Fruit fly (Drosophila melanogaster) whole organism, embryonic: ENCODE data around the gene CG14667.
A peak's percentile ranks its signal among the peaks of the same experiment; 100 is the strongest.

Source experiments
- Aef1 ChIP-seq: fragments of 200-800 bp; sonication (Bioruptor generic); IDR thresholded peaks from 3 replicates; pipeline ENCODE4 v1.3.6; 2022; ENCODE audit warnings: missing biosample characterization, missing genetic modification characterization
- Asciz ChIP-seq: fragments of 200-800 bp; sonication (Bioruptor generic); optimal IDR thresholded peaks from 2 replicates; lab custom pipeline; 2017; ENCODE audit warnings: missing biosample characterization, mild to moderate bottlenecking, missing genetic modification characterization, missing genetic modification reagents
- CG10462 ChIP-seq: fragments of 200-800 bp; sonication (Bioruptor generic); optimal IDR thresholded peaks from 2 replicates; lab custom pipeline; 2016; ENCODE audit warnings: missing biosample characterization, missing genetic modification characterization
- CG12071 ChIP-seq: fragments of 200-800 bp; sonication (Bioruptor generic); optimal IDR thresholded peaks from 3 replicates; lab custom pipeline; 2018; ENCODE audit warnings: missing biosample characterization, mild to moderate bottlenecking, missing genetic modification characterization
- CG12299 ChIP-seq: fragments of 200-800 bp; sonication (Bioruptor generic); optimal IDR thresholded peaks from 2 replicates; lab custom pipeline; 2018; ENCODE audit warnings: missing biosample characterization, mild to moderate bottlenecking, missing genetic modification characterization
- CG13296 ChIP-seq: fragments of 200-800 bp; sonication (Bioruptor generic); optimal IDR thresholded peaks from 3 replicates; lab custom pipeline; 2018; ENCODE audit warnings: missing biosample characterization, mild to moderate bottlenecking, missing genetic modification characterization
- CG14014 ChIP-seq: fragments of 200-800 bp; sonication (Bioruptor generic); IDR thresholded peaks from 2 replicates; pipeline ENCODE4 v1.3.6; 2022; ENCODE audit warnings: missing biosample characterization, missing genetic modification characterization
- CG14050 ChIP-seq: fragments of 200-800 bp; sonication (Bioruptor generic); IDR thresholded peaks from 3 replicates; pipeline ENCODE4 v1.3.6; 2022; ENCODE audit warnings: missing biosample characterization, missing genetic modification characterization
- CG17328 ChIP-seq: fragments of 200-800 bp; sonication (Bioruptor generic); IDR thresholded peaks from 2 replicates; pipeline ENCODE4 v1.3.6; 2022; ENCODE audit warnings: missing biosample characterization, missing genetic modification characterization
- CG17361 ChIP-seq: fragments of 200-800 bp; sonication (Bioruptor generic); IDR thresholded peaks from 3 replicates; pipeline ENCODE4 v1.3.6; 2022; ENCODE audit warnings: missing biosample characterization, missing genetic modification characterization
- CG18476 ChIP-seq: fragments of 200-800 bp; sonication (Bioruptor generic); optimal IDR thresholded peaks from 2 replicates; lab custom pipeline; 2016; ENCODE audit warnings: missing biosample characterization, mild to moderate bottlenecking, missing genetic modification characterization
- CG32772 ChIP-seq: fragments of 200-800 bp; sonication (Bioruptor generic); IDR thresholded peaks from 2 replicates; pipeline ENCODE4 v1.3.6; 2022; ENCODE audit warnings: missing biosample characterization, missing genetic modification characterization
- CG33557 ChIP-seq: fragments of 200-800 bp; sonication (Bioruptor generic); optimal IDR thresholded peaks from 2 replicates; lab custom pipeline; 2019; ENCODE audit warnings: missing biosample characterization, mild to moderate bottlenecking, missing genetic modification characterization, moderate library complexity
- CG9932 ChIP-seq: fragments of 200-800 bp; sonication (Bioruptor generic); IDR thresholded peaks from 2 replicates; pipeline ENCODE4 v1.3.6; 2022; ENCODE audit warnings: missing biosample characterization, missing genetic modification characterization
- Camta ChIP-seq: fragments of 200-800 bp; sonication (Bioruptor generic); optimal IDR thresholded peaks from 2 replicates; lab custom pipeline; 2016; ENCODE audit warnings: missing biosample characterization, missing genetic modification characterization
- CrebB ChIP-seq: fragments of 200-800 bp; sonication (Bioruptor generic); optimal IDR thresholded peaks from 3 replicates; lab custom pipeline; 2018; ENCODE audit warnings: missing biosample characterization, mild to moderate bottlenecking, missing genetic modification characterization
- D ChIP-seq, 2 experiments: fragments of 200-800 bp in 1 of 2; fragments of >200 bp in 1 of 2; sonication (Bioruptor generic) in 1 of 2; optimal IDR thresholded peaks; 2 replicates in 1 of 2; 3 replicates in 1 of 2; lab custom pipeline; 2017; ENCODE audit warnings: mild to moderate bottlenecking in 1 of 2, missing biosample characterization in 1 of 2, missing genetic modification characterization in 1 of 2, missing genetic modification reagents in 1 of 2
- D19A ChIP-seq: fragments of 200-800 bp; optimal IDR thresholded peaks from 3 replicates; lab custom pipeline; 2019; ENCODE audit warnings: missing biosample characterization, mild to moderate bottlenecking, missing genetic modification characterization, moderate library complexity
- Dip2 ChIP-seq: fragments of 200-800 bp; sonication (Bioruptor generic); IDR thresholded peaks from 2 replicates; pipeline ENCODE4 v1.3.6; 2022; ENCODE audit warnings: missing biosample characterization, missing genetic modification characterization
- E2f2 ChIP-seq: fragments of 200-800 bp; sonication (Bioruptor generic); IDR thresholded peaks from 2 replicates; pipeline ENCODE4 v1.3.6; 2022; ENCODE audit warnings: missing biosample characterization, missing genetic modification characterization
- HHEX ChIP-seq: fragments of 200-800 bp; sonication (Bioruptor generic); optimal IDR thresholded peaks from 3 replicates; lab custom pipeline; 2017; ENCODE audit warnings: missing biosample characterization, mild to moderate bottlenecking, missing genetic modification characterization, missing genetic modification reagents
- HLH4C ChIP-seq: fragments of 200-800 bp; sonication (Bioruptor generic); IDR thresholded peaks from 3 replicates; pipeline ENCODE4 v1.3.6; 2022; ENCODE audit warnings: missing biosample characterization, missing genetic modification characterization; ENCODE audit not compliant: partially characterized antibody
- MBD-R2 ChIP-seq: fragments of 200-800 bp; sonication (Bioruptor generic); IDR thresholded peaks from 2 replicates; pipeline ENCODE4 v1.3.6; 2022; ENCODE audit warnings: missing biosample characterization, missing genetic modification characterization
- Myb ChIP-seq: fragments of 200-800 bp; sonication (Bioruptor generic); optimal IDR thresholded peaks from 2 replicates; lab custom pipeline; 2016; ENCODE audit warnings: missing biosample characterization, missing genetic modification characterization
- NC2β ChIP-seq: fragments of 200-800 bp; sonication (Bioruptor generic); optimal IDR thresholded peaks from 2 replicates; lab custom pipeline; 2016; ENCODE audit warnings: missing biosample characterization, missing genetic modification characterization
- Nf-YC ChIP-seq: fragments of 200-800 bp; optimal IDR thresholded peaks from 3 replicates; lab custom pipeline; 2019; ENCODE audit warnings: missing biosample characterization, mild to moderate bottlenecking, missing genetic modification characterization, moderate library complexity
- Spps ChIP-seq: fragments of 200-800 bp; sonication (Bioruptor generic); optimal IDR thresholded peaks from 2 replicates; lab custom pipeline; 2018; ENCODE audit warnings: missing biosample characterization, mild to moderate bottlenecking, missing genetic modification characterization
- Stat92E ChIP-seq, 3 experiments: fragments of >200 bp in 2 of 3; fragments of 200-800 bp in 1 of 3; sonication (Bioruptor generic) in 1 of 3; optimal IDR thresholded peaks; 2 replicates each; lab custom pipeline; 2017 to 2019; ENCODE audit warnings: missing biosample characterization in 3 of 3, missing genetic modification characterization in 3 of 3, mild to moderate bottlenecking in 1 of 3, moderate library complexity in 1 of 3
- Xrp1 ChIP-seq: fragments of 200-800 bp; sonication (Bioruptor generic); IDR thresholded peaks from 2 replicates; pipeline ENCODE4 v1.3.6; 2022; ENCODE audit warnings: missing biosample characterization, missing genetic modification characterization
- aop ChIP-seq: fragments of 200-800 bp; sonication (Bioruptor generic); IDR thresholded peaks from 2 replicates; pipeline ENCODE4 v1.3.6; 2022; ENCODE audit warnings: missing biosample characterization, missing genetic modification characterization
- cato ChIP-seq: fragments of 200-800 bp; sonication (Bioruptor generic); optimal IDR thresholded peaks from 2 replicates; lab custom pipeline; 2016; ENCODE audit warnings: missing biosample characterization, missing genetic modification characterization, borderline replicate concordance
- caup ChIP-seq: fragments of 200-800 bp; sonication (Bioruptor generic); optimal IDR thresholded peaks from 3 replicates; lab custom pipeline; 2017; ENCODE audit warnings: missing biosample characterization, mild to moderate bottlenecking, missing genetic modification characterization, moderate library complexity; ENCODE audit not compliant: severe bottlenecking
- dpn ChIP-seq, 2 experiments: fragments of 200-800 bp; sonication (Bioruptor generic); optimal IDR thresholded peaks; 3 replicates each; lab custom pipeline; 2016; ENCODE audit warnings: missing biosample characterization in 2 of 2, missing genetic modification characterization in 2 of 2
- ewg ChIP-seq: fragments of 200-800 bp; sonication (Bioruptor generic); optimal IDR thresholded peaks from 3 replicates; lab custom pipeline; 2017; ENCODE audit warnings: mild to moderate bottlenecking, missing biosample characterization, missing genetic modification reagents, missing genetic modification characterization
- fd3F ChIP-seq: fragments of 200-800 bp; sonication (Bioruptor generic); optimal IDR thresholded peaks from 2 replicates; lab custom pipeline; 2018; ENCODE audit warnings: missing biosample characterization, mild to moderate bottlenecking, missing genetic modification characterization, moderate library complexity
- fd64A ChIP-seq: fragments of 200-800 bp; sonication (Bioruptor generic); optimal IDR thresholded peaks from 3 replicates; lab custom pipeline; 2018; ENCODE audit warnings: missing biosample characterization, mild to moderate bottlenecking, missing genetic modification characterization
- gce ChIP-seq: fragments of 200-800 bp; sonication (Bioruptor generic); IDR thresholded peaks from 3 replicates; pipeline ENCODE4 v1.3.6; 2022; ENCODE audit warnings: missing biosample characterization, missing genetic modification characterization
- gem ChIP-seq: fragments of 200-800 bp; sonication (Bioruptor generic); optimal IDR thresholded peaks from 2 replicates; lab custom pipeline; 2019; ENCODE audit warnings: missing biosample characterization, mild to moderate bottlenecking, missing genetic modification characterization, moderate library complexity
- ind ChIP-seq: fragments of 200-800 bp; sonication (Bioruptor generic); optimal IDR thresholded peaks from 3 replicates; lab custom pipeline; 2016; ENCODE audit warnings: missing biosample characterization, missing genetic modification characterization
- jing ChIP-seq: fragments of 200-800 bp; sonication (Bioruptor generic); optimal IDR thresholded peaks from 2 replicates; lab custom pipeline; 2018; ENCODE audit warnings: missing biosample characterization, mild to moderate bottlenecking, missing genetic modification characterization
- lola ChIP-seq, 3 experiments: fragments of >200 bp in 2 of 3; fragments of 200-800 bp in 1 of 3; sonication (Bioruptor generic) in 1 of 3; optimal IDR thresholded peaks; 2 replicates each; lab custom pipeline; 2017 to 2019; ENCODE audit warnings: missing biosample characterization in 3 of 3, missing genetic modification characterization in 3 of 3, mild to moderate bottlenecking in 1 of 3, moderate library complexity in 1 of 3
- lov ChIP-seq, 2 experiments: fragments of 200-800 bp in 1 of 2; fragments of >200 bp in 1 of 2; sonication (Bioruptor generic) in 1 of 2; IDR thresholded peaks in 1 of 2; optimal IDR thresholded peaks in 1 of 2; 2 replicates in 1 of 2; 3 replicates in 1 of 2; pipeline versions ENCODE4 v1.3.6 to Lab custom; 2017 to 2022; ENCODE audit warnings: missing biosample characterization in 1 of 2, missing genetic modification characterization in 1 of 2
- rib ChIP-seq: fragments of 200-800 bp; sonication (Bioruptor generic); IDR thresholded peaks from 2 replicates; pipeline ENCODE4 v1.3.6; 2022; ENCODE audit warnings: missing biosample characterization, missing genetic modification characterization
- run ChIP-seq: fragments of 200-800 bp; sonication (Bioruptor generic); optimal IDR thresholded peaks from 3 replicates; lab custom pipeline; 2018; ENCODE audit warnings: missing biosample characterization, mild to moderate bottlenecking, missing genetic modification characterization
- tll ChIP-seq, 2 experiments: fragments of 200-800 bp in 1 of 2; fragments of >200 bp in 1 of 2; sonication (Bioruptor generic) in 1 of 2; optimal IDR thresholded peaks; 2 replicates each; lab custom pipeline; 2017 to 2019; ENCODE audit warnings: missing biosample characterization in 2 of 2, missing genetic modification characterization in 2 of 2, mild to moderate bottlenecking in 1 of 2, moderate library complexity in 1 of 2
- trh ChIP-seq: fragments of 200-800 bp; sonication (Bioruptor generic); optimal IDR thresholded peaks from 2 replicates; lab custom pipeline; 2016; ENCODE audit warnings: missing biosample characterization, missing genetic modification characterization
- vvl ChIP-seq: fragments of 200-800 bp; sonication (Bioruptor generic); IDR thresholded peaks from 2 replicates; pipeline ENCODE4 v1.3.6; 2022; ENCODE audit warnings: missing biosample characterization, missing genetic modification characterization
- zen2 ChIP-seq: fragments of 200-800 bp; sonication (Bioruptor generic); IDR thresholded peaks from 3 replicates; pipeline ENCODE4 v1.3.6; 2022; ENCODE audit warnings: missing biosample characterization, missing genetic modification characterization; ENCODE audit not compliant: partially characterized antibody

CG14667 gene

DNA sequence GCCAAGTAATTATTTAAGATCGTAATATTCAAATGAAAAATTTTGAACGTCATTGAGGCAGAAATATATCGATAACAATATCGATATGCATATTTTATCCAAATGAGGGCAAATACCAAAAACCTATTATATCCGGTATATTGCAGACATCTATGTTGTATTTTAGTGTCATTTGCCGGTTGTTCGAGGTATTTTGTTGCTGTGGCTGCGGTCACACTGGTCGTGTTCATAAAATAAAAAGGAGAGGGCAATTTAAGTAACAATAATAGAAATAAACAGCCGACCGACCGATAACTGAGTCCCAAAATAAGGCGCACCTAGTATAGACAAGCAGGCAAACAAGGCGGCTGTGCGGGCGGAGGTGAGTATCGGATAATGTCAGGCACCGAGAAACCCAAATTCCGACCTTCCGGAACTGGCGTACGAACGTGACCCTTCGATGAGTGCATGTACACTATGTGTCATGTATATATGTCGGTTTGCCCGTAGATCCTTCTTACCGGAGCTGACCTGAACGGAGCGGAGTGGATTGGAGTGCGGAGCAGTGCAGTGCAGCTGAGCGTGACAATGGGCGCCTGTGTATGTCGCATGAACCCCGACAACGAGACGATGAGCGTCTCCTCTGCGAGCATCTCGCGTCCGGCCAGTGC, 19.0 kb downstream of the CG14667 start, which contains the start of gene CG1172 (continued):
- TF ChIP-seq run (tag; lab: Kevin White, UChicago): no peak
- TF ChIP-seq ewg (GFP tag; lab: Kevin White, UChicago): peak; percentile 37
- TF ChIP-seq lola (GFP tag; optimal IDR thresholded peaks at IDR 0.05; lab: Kevin White, UChicago): no peak
- TF ChIP-seq caup (GFP tag; lab: Kevin White, UChicago): peak; percentile 32
- no peak for TF ChIP-seq aop
- TF ChIP-seq NC2β (GFP tag; lab: Kevin White, UChicago): no peak
- no peak for TF ChIP-seq rib
- peak in 1 of 3 experiments; percentile 43 for TF ChIP-seq Stat92E (GFP tag; optimal IDR thresholded peaks at IDR 0.05; lab: Kevin White, UChicago)
- TF ChIP-seq D19A (tag; lab: Kevin White, UChicago): no peak
- TF ChIP-seq Nf-YC (tag; lab: Kevin White, UChicago): no peak
- peak; percentile 88 for TF ChIP-seq vvl (GFP tag; lab: Robert Waterston, UW)
- TF ChIP-seq gce (GFP tag; lab: Robert Waterston, UW): no peak
- TF ChIP-seq gem: no peak
- TF ChIP-seq Asciz (GFP tag; lab: Kevin White, UChicago): no peak
- peak; percentile 21 for TF ChIP-seq CrebB (tag; lab: Kevin White, UChicago)
- no peak for TF ChIP-seq Spps (tag; lab: Kevin White, UChicago)
- TF ChIP-seq trh (GFP tag; lab: Kevin White, UChicago): no peak
- no peak for TF ChIP-seq tll (GFP tag; optimal IDR thresholded peaks at IDR 0.05; lab: Kevin White, UChicago)
- TF ChIP-seq jing (GFP tag; lab: Kevin White, UChicago): no peak
- no peak for TF ChIP-seq CG13296 (GFP tag; lab: Kevin White, UChicago)
- TF ChIP-seq Aef1: no peak
- TF ChIP-seq MBD-R2 (GFP tag; lab: Robert Waterston, UW): peak; percentile 59
- no peak for TF ChIP-seq lov (optimal IDR thresholded peaks at IDR 0.05; lab: Kevin White, UChicago)
- TF ChIP-seq lov (GFP tag; IDR thresholded peaks at IDR 0.05; lab: Robert Waterston, UW): no peak
- TF ChIP-seq Myb (GFP tag; lab: Kevin White, UChicago): peak; percentile 58
- TF ChIP-seq CG12071 (GFP tag; lab: Kevin White, UChicago): no peak
- no peak for TF ChIP-seq CG14050 (GFP tag; lab: Robert Waterston, UW)
- TF ChIP-seq zen2 (GFP tag; lab: Robert Waterston, UW): peak; percentile 60; the same call in 2 of the 3 replicates
- no peak for TF ChIP-seq CG17328 (GFP tag; lab: Robert Waterston, UW)
- TF ChIP-seq HHEX (GFP tag; lab: Kevin White, UChicago): no peak
- no peak for TF ChIP-seq CG9932 (GFP tag; lab: Robert Waterston, UW)
- TF ChIP-seq D (optimal IDR thresholded peaks at IDR 0.05; lab: Kevin White, UChicago): peak; percentile 37
- TF ChIP-seq D (GFP tag; optimal IDR thresholded peaks at IDR 0.05; lab: Kevin White, UChicago): no peak
- peak; percentile 11 for TF ChIP-seq CG12299 (tag; lab: Kevin White, UChicago)
- TF ChIP-seq fd64A (GFP tag; lab: Kevin White, UChicago): no peak
- no peak for TF ChIP-seq CG33557
- no peak for TF ChIP-seq CG18476 (GFP tag; lab: Kevin White, UChicago)
- TF ChIP-seq CG14014 (GFP tag; lab: Robert Waterston, UW): no peak
- TF ChIP-seq E2f2: peak; percentile 85
- no peak for TF ChIP-seq Xrp1 (GFP tag; lab: Robert Waterston, UW)
- no peak for TF ChIP-seq Dip2
- TF ChIP-seq ind (GFP tag; lab: Kevin White, UChicago): no peak
- TF ChIP-seq CG32772 (GFP tag; lab: Robert Waterston, UW): no peak
- TF ChIP-seq CG17361: no peak
- no peak for TF ChIP-seq CG10462 (GFP tag; lab: Kevin White, UChicago)
- peak in 1 of 2 experiments; percentile 3 for TF ChIP-seq dpn (GFP tag; optimal IDR thresholded peaks at IDR 0.05; lab: Kevin White, UChicago)
- TF ChIP-seq Camta (GFP tag; lab: Kevin White, UChicago): no peak
- no peak for TF ChIP-seq cato (GFP tag; lab: Kevin White, UChicago)
- peak; percentile 69 for TF ChIP-seq HLH4C (GFP tag; lab: Robert Waterston, UW)
- TF ChIP-seq fd3F (GFP tag; lab: Kevin White, UChicago): no peak
